Fruit fly (Drosophila melanogaster) whole organism, embryonic: ENCODE results near the gene Atg5.

ENCODE experiments used
- Aef1 ChIP-seq: fragments of 200-800 bp; sonication (Bioruptor generic); IDR thresholded peaks from 3 replicates; pipeline ENCODE4 v1.3.6; 2022; ENCODE audit warnings: missing biosample characterization, missing genetic modification characterization
- Atf6 ChIP-seq: fragments of 200-800 bp; sonication (Bioruptor generic); IDR thresholded peaks from 2 replicates; pipeline ENCODE4 v1.3.6; 2022; ENCODE audit warnings: missing biosample characterization, missing genetic modification characterization
- CG11560 ChIP-seq: fragments of 200-800 bp; sonication (Bioruptor generic); IDR thresholded peaks from 3 replicates; pipeline ENCODE4 v1.3.6; 2022; ENCODE audit warnings: missing biosample characterization, missing genetic modification characterization
- CG12391 ChIP-seq: fragments of 200-800 bp; sonication (Bioruptor generic); optimal IDR thresholded peaks from 3 replicates; lab custom pipeline; 2018; ENCODE audit warnings: missing biosample characterization, mild to moderate bottlenecking, missing genetic modification characterization, moderate library complexity
- CG12659 ChIP-seq: fragments of 200-800 bp; sonication (Bioruptor generic); optimal IDR thresholded peaks from 3 replicates; lab custom pipeline; 2017; ENCODE audit warnings: mild to moderate bottlenecking, missing biosample characterization, missing genetic modification reagents, missing genetic modification characterization
- CG12744 ChIP-seq: fragments of 200-800 bp; sonication (Bioruptor generic); optimal IDR thresholded peaks from 2 replicates; lab custom pipeline; 2016; ENCODE audit warnings: missing biosample characterization, missing genetic modification characterization
- CG12942 ChIP-seq: fragments of 200-800 bp; sonication (Bioruptor generic); optimal IDR thresholded peaks from 3 replicates; lab custom pipeline; 2016; ENCODE audit warnings: missing biosample characterization, missing genetic modification characterization
- CG14710 ChIP-seq: fragments of 200-800 bp; sonication (Bioruptor generic); optimal IDR thresholded peaks from 3 replicates; lab custom pipeline; 2019; ENCODE audit warnings: missing biosample characterization, mild to moderate bottlenecking, missing genetic modification characterization, moderate library complexity
- CG18764 ChIP-seq: fragments of 200-800 bp; sonication (Bioruptor generic); optimal IDR thresholded peaks from 3 replicates; lab custom pipeline; 2016; ENCODE audit warnings: missing biosample characterization, missing genetic modification characterization
- CG2199 ChIP-seq: fragments of 200-800 bp; sonication (Bioruptor generic); IDR thresholded peaks from 3 replicates; pipeline ENCODE4 v1.3.6; 2022; ENCODE audit warnings: missing biosample characterization, missing genetic modification characterization
- CG31365 ChIP-seq: fragments of 200-800 bp; sonication (Bioruptor generic); optimal IDR thresholded peaks from 2 replicates; lab custom pipeline; 2018; ENCODE audit warnings: missing biosample characterization, mild to moderate bottlenecking, missing genetic modification characterization
- CG31388 ChIP-seq: fragments of 200-800 bp; sonication (Bioruptor generic); optimal IDR thresholded peaks from 2 replicates; lab custom pipeline; 2016; ENCODE audit warnings: missing biosample characterization, missing genetic modification characterization
- CG34422 ChIP-seq: fragments of 200-800 bp; sonication (Bioruptor generic); IDR thresholded peaks from 3 replicates; pipeline ENCODE4 v1.3.6; 2022; ENCODE audit warnings: missing biosample characterization, missing genetic modification characterization
- CG7357 ChIP-seq: fragments of 200-800 bp; sonication (Bioruptor generic); IDR thresholded peaks from 3 replicates; pipeline ENCODE4 v1.3.6; 2022; ENCODE audit warnings: missing biosample characterization, missing genetic modification characterization
- CG7372 ChIP-seq: fragments of 200-800 bp; sonication (Bioruptor generic); IDR thresholded peaks from 2 replicates; pipeline ENCODE4 v1.3.6; 2022; ENCODE audit warnings: missing biosample characterization, missing genetic modification characterization
- CG7839 ChIP-seq: fragments of 200-800 bp; sonication (Bioruptor generic); optimal IDR thresholded peaks from 3 replicates; lab custom pipeline; 2018; ENCODE audit warnings: missing biosample characterization, mild to moderate bottlenecking, missing genetic modification characterization, moderate library complexity
- CG7963 ChIP-seq: fragments of 200-800 bp; sonication (Bioruptor generic); IDR thresholded peaks from 3 replicates; pipeline ENCODE4 v1.3.6; 2022; ENCODE audit warnings: missing biosample characterization, missing genetic modification characterization; ENCODE audit not compliant: partially characterized antibody
- Deaf1 ChIP-seq: fragments of 200-800 bp; optimal IDR thresholded peaks from 3 replicates; lab custom pipeline; 2019; ENCODE audit warnings: missing biosample characterization, mild to moderate bottlenecking, missing genetic modification characterization, moderate library complexity
- Dek ChIP-seq: fragments of 200-800 bp; sonication (Bioruptor generic); optimal IDR thresholded peaks from 3 replicates; lab custom pipeline; 2019; ENCODE audit warnings: missing biosample characterization, mild to moderate bottlenecking, missing genetic modification characterization, moderate library complexity
- Doc2 ChIP-seq: fragments of 200-800 bp; sonication (Bioruptor generic); IDR thresholded peaks from 2 replicates; pipeline ENCODE4 v1.3.6; 2022; ENCODE audit warnings: missing biosample characterization, missing genetic modification characterization
- Gsc ChIP-seq: fragments of 200-800 bp; sonication (Bioruptor generic); IDR thresholded peaks from 2 replicates; pipeline ENCODE4 v1.3.6; 2022; ENCODE audit warnings: missing biosample characterization, missing genetic modification characterization
- Lhr ChIP-seq: fragments of 200-800 bp; sonication (Bioruptor generic); optimal IDR thresholded peaks from 3 replicates; lab custom pipeline; 2017; ENCODE audit warnings: mild to moderate bottlenecking, missing biosample characterization, missing genetic modification reagents, missing genetic modification characterization
- MBD-R2 ChIP-seq: fragments of 200-800 bp; sonication (Bioruptor generic); IDR thresholded peaks from 2 replicates; pipeline ENCODE4 v1.3.6; 2022; ENCODE audit warnings: missing biosample characterization, missing genetic modification characterization
- Mrtf ChIP-seq: fragments of 200-800 bp; sonication (Bioruptor generic); IDR thresholded peaks from 3 replicates; pipeline ENCODE4 v1.3.6; 2022; ENCODE audit warnings: missing biosample characterization, missing genetic modification characterization
- Myb ChIP-seq: fragments of 200-800 bp; sonication (Bioruptor generic); optimal IDR thresholded peaks from 2 replicates; lab custom pipeline; 2016; ENCODE audit warnings: missing biosample characterization, missing genetic modification characterization
- NC2α ChIP-seq: fragments of 200-800 bp; sonication (Bioruptor generic); optimal IDR thresholded peaks from 2 replicates; lab custom pipeline; 2016; ENCODE audit warnings: missing biosample characterization, missing genetic modification characterization
- NC2β ChIP-seq: fragments of 200-800 bp; sonication (Bioruptor generic); optimal IDR thresholded peaks from 2 replicates; lab custom pipeline; 2016; ENCODE audit warnings: missing biosample characterization, missing genetic modification characterization
- Sry-δ ChIP-seq: fragments of 200-800 bp; sonication (Bioruptor generic); optimal IDR thresholded peaks from 2 replicates; lab custom pipeline; 2016; ENCODE audit warnings: missing biosample characterization, missing genetic modification characterization
- Stat92E ChIP-seq, 3 experiments: fragments of >200 bp in 2 of 3; fragments of 200-800 bp in 1 of 3; sonication (Bioruptor generic) in 1 of 3; optimal IDR thresholded peaks; 2 replicates each; lab custom pipeline; 2017 to 2019; ENCODE audit warnings: missing biosample characterization in 3 of 3, missing genetic modification characterization in 3 of 3, mild to moderate bottlenecking in 1 of 3, moderate library complexity in 1 of 3
- abd-A ChIP-seq: fragments of 200-800 bp; sonication (Bioruptor generic); optimal IDR thresholded peaks from 3 replicates; lab custom pipeline; 2019; ENCODE audit warnings: missing biosample characterization, mild to moderate bottlenecking, missing genetic modification characterization, moderate library complexity
- aop ChIP-seq: fragments of 200-800 bp; sonication (Bioruptor generic); IDR thresholded peaks from 2 replicates; pipeline ENCODE4 v1.3.6; 2022; ENCODE audit warnings: missing biosample characterization, missing genetic modification characterization
- bowl ChIP-seq: fragments of 200-800 bp; sonication (Bioruptor generic); IDR thresholded peaks from 2 replicates; pipeline ENCODE4 v1.3.6; 2022; ENCODE audit warnings: missing biosample characterization, missing genetic modification characterization
- cad ChIP-seq: fragments of >200 bp; optimal IDR thresholded peaks from 2 replicates; lab custom pipeline; 2017; ENCODE audit warnings: missing biosample characterization, missing genetic modification characterization
- chinmo ChIP-seq: fragments of 200-800 bp; sonication (Bioruptor generic); IDR thresholded peaks from 4 replicates; pipeline ENCODE4 v1.3.6; 2022; ENCODE audit warnings: missing biosample characterization, missing genetic modification characterization; ENCODE audit not compliant: partially characterized antibody
- chm ChIP-seq: fragments of 200-800 bp; sonication (Bioruptor generic); IDR thresholded peaks from 2 replicates; pipeline ENCODE4 v1.3.6; 2022; ENCODE audit warnings: missing biosample characterization, missing genetic modification characterization
- croc ChIP-seq: fragments of 200-800 bp; sonication (Bioruptor generic); conservative IDR thresholded peaks from 3 replicates; pipeline ENCODE4 v1.3.6; 2022; ENCODE audit warnings: missing biosample characterization, missing genetic modification characterization
- dm ChIP-seq: fragments of 200-800 bp; sonication (Bioruptor generic); optimal IDR thresholded peaks from 3 replicates; lab custom pipeline; 2016; ENCODE audit warnings: missing biosample characterization, missing genetic modification characterization
- dpn ChIP-seq, 2 experiments: fragments of 200-800 bp; sonication (Bioruptor generic); optimal IDR thresholded peaks; 3 replicates each; lab custom pipeline; 2016; ENCODE audit warnings: missing biosample characterization in 2 of 2, missing genetic modification characterization in 2 of 2
- gfzf ChIP-seq: fragments of 200-800 bp; sonication (Bioruptor generic); optimal IDR thresholded peaks from 2 replicates; lab custom pipeline; 2016; ENCODE audit warnings: missing biosample characterization, mild to moderate bottlenecking, missing genetic modification characterization, moderate library complexity
- hbn ChIP-seq: fragments of 200-800 bp; sonication (Bioruptor generic); IDR thresholded peaks from 2 replicates; pipeline ENCODE4 v1.3.6; 2022; ENCODE audit warnings: missing biosample characterization, missing genetic modification characterization; ENCODE audit not compliant: partially characterized antibody
- ind ChIP-seq: fragments of 200-800 bp; sonication (Bioruptor generic); optimal IDR thresholded peaks from 3 replicates; lab custom pipeline; 2016; ENCODE audit warnings: missing biosample characterization, missing genetic modification characterization
- prd ChIP-seq, 3 experiments: fragments of >200 bp in 2 of 3; fragments of 200-800 bp in 1 of 3; sonication (Bioruptor generic) in 1 of 3; optimal IDR thresholded peaks in 2 of 3; IDR thresholded peaks in 1 of 3; 2 replicates in 2 of 3; 3 replicates in 1 of 3; pipeline versions ENCODE4 v1.3.6 to Lab custom; 2017 to 2022; ENCODE audit warnings: missing biosample characterization in 1 of 3, missing genetic modification characterization in 1 of 3
- run ChIP-seq: fragments of 200-800 bp; sonication (Bioruptor generic); optimal IDR thresholded peaks from 3 replicates; lab custom pipeline; 2018; ENCODE audit warnings: missing biosample characterization, mild to moderate bottlenecking, missing genetic modification characterization
- scrt ChIP-seq: fragments of 200-800 bp; sonication (Bioruptor generic); optimal IDR thresholded peaks from 2 replicates; lab custom pipeline; 2018; ENCODE audit warnings: missing biosample characterization, mild to moderate bottlenecking, missing genetic modification characterization, moderate library complexity
- sisA ChIP-seq: fragments of 200-800 bp; sonication (Bioruptor generic); IDR thresholded peaks from 2 replicates; pipeline ENCODE4 v1.3.6; 2022; ENCODE audit warnings: missing biosample characterization, missing genetic modification characterization
- slp2 ChIP-seq: fragments of 200-800 bp; sonication (Bioruptor generic); optimal IDR thresholded peaks from 2 replicates; lab custom pipeline; 2016; ENCODE audit warnings: missing biosample characterization, missing genetic modification characterization
- ssp ChIP-seq: fragments of 200-800 bp; sonication (Bioruptor generic); IDR thresholded peaks from 2 replicates; pipeline ENCODE4 v1.3.6; 2022; ENCODE audit warnings: missing biosample characterization, missing genetic modification characterization
- tup ChIP-seq: fragments of 200-800 bp; sonication (Bioruptor generic); optimal IDR thresholded peaks from 2 replicates; lab custom pipeline; 2016; ENCODE audit warnings: missing biosample characterization, mild to moderate bottlenecking, missing genetic modification characterization, moderate library complexity
- wdn ChIP-seq: fragments of 200-800 bp; sonication (Bioruptor generic); IDR thresholded peaks from 2 replicates; pipeline ENCODE4 v1.3.6; 2022; ENCODE audit warnings: missing biosample characterization, missing genetic modification characterization
- z ChIP-seq: fragments of 200-800 bp; sonication (Bioruptor generic); IDR thresholded peaks from 3 replicates; pipeline ENCODE4 v1.3.6; 2022; ENCODE audit warnings: missing biosample characterization, missing genetic modification characterization

The Atg5 gene

DNA sequence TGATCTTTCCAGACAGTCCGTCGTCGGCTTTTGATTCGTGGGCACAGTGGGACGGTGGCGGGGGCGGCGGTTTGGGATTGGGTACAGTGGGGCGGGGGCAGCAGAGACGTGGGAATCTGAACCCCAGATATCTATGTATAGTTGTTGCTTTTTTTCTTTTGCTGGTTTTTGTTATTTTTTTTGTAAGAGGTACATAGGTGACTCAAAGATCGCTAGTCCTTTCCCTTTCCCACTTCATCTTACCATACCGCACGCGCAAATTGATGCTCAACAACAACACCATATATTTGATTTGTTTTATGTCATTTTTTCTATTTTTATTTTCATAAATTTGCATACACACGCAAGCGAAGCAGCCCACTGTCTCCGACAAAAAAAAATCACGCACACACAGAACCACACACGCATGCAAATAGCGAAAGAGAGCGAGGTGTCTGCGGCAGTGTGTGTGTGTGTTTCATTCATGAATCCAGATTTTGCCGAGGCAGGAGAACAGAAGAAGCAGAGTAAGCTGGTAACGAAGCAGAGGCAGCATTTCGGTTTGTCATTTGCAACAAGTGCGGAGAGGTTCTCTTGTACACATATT lies 17.7 kb downstream of the Atg5 start (continued):
- TF ChIP-seq NC2α (no peak), NC2β (no peak), ssp (GFP tag; lab: Robert Waterston, UW) (peak; percentile 28; the same call in 1 of the 2 replicates), CG12744 (GFP tag; lab: Kevin White, UChicago) (no peak), tup (no peak), aop (GFP tag; lab: Robert Waterston, UW) (no peak), CG7839 (tag; lab: Kevin White, UChicago) (peak; percentile 71), slp2 (GFP tag; lab: Kevin White, UChicago) (peak; percentile 46), dm (GFP tag; lab: Kevin White, UChicago) (peak; percentile 20), scrt (GFP tag; lab: Kevin White, UChicago) (no peak), CG7372 (0 out of 2 replicates have a peak, but pooled peaks have one; percentile 12), CG31365 (tag; lab: Kevin White, UChicago) (no peak), chinmo (GFP tag; lab: Robert Waterston, UW) (no peak), CG12659 (GFP tag; lab: Kevin White, UChicago) (peak; percentile 27), CG34422 (0 out of 3 replicates have a peak, but pooled peaks have one; percentile 44), abd-A (tag; lab: Kevin White, UChicago) (peak; percentile 16), CG7963 (GFP tag; lab: Robert Waterston, UW) (no peak), ind (GFP tag; lab: Kevin White, UChicago) (peak; percentile 47), CG31388 (GFP tag; lab: Kevin White, UChicago) (no peak), Deaf1 (tag; lab: Kevin White, UChicago) (no peak), run (tag; lab: Kevin White, UChicago) (no peak), Gsc (GFP tag; lab: Robert Waterston, UW) (0 out of 2 replicates have a peak, but pooled peaks have one; percentile 16), CG7357 (GFP tag; lab: Robert Waterston, UW) (0 out of 3 replicates have a peak, but pooled peaks have one; percentile 39), Mrtf (GFP tag; lab: Robert Waterston, UW) (0 out of 3 replicates have a peak, but pooled peaks have one; percentile 38), Dek (no peak), prd (optimal IDR thresholded peaks at IDR 0.05; lab: Kevin White, UChicago) (no peak), prd (GFP tag; IDR thresholded peaks at IDR 0.05; lab: Robert Waterston, UW) (peak; percentile 69), CG12391 (tag; lab: Kevin White, UChicago) (peak; percentile 33), gfzf (GFP tag; lab: Kevin White, UChicago) (no peak), Myb (GFP tag; lab: Kevin White, UChicago) (no peak), sisA (GFP tag; lab: Robert Waterston, UW) (peak; percentile 40), CG12942 (GFP tag; lab: Kevin White, UChicago) (no peak), Sry-δ (no peak), CG11560 (tag; lab: Robert Waterston, UW) (no peak), bowl (GFP tag; lab: Robert Waterston, UW) (no peak), Aef1 (GFP tag; lab: Robert Waterston, UW) (peak; percentile 38), z (GFP tag; lab: Robert Waterston, UW) (no peak), CG18764 (GFP tag; lab: Kevin White, UChicago) (no peak), Atf6 (GFP tag; lab: Robert Waterston, UW) (no peak), wdn (GFP tag; lab: Robert Waterston, UW) (no peak), croc (peak; percentile 52), Lhr (no peak), MBD-R2 (GFP tag; lab: Robert Waterston, UW) (no peak), chm (no peak), CG14710 (peak; percentile 29), Doc2 (GFP tag; lab: Robert Waterston, UW) (no peak), dpn (GFP tag; optimal IDR thresholded peaks at IDR 0.05; lab: Kevin White, UChicago) (peak in 1 of 2 experiments; percentile 52), hbn (GFP tag; lab: Robert Waterston, UW) (no peak), CG2199 (no peak), Stat92E (GFP tag; optimal IDR thresholded peaks at IDR 0.05; lab: Kevin White, UChicago) (no peak), cad (GFP tag; lab: Kevin White, UChicago) (no peak)
